Worm (Caenorhabditis elegans) whole organism, early embryonic: ENCODE data around the gene ZK697.8.

ENCODE experiments used
- B0310.2 ChIP-seq: sonication (generic microtip); optimal IDR thresholded peaks from 2 replicates; lab custom pipeline; 2016; ENCODE audit warnings: mild to moderate bottlenecking, missing genetic modification characterization, missing compliant biosample characterization
- F13C5.2 ChIP-seq: sonication (generic microtip); optimal IDR thresholded peaks from 2 replicates; lab custom pipeline; 2017; ENCODE audit warnings: mild to moderate bottlenecking, missing genetic modification characterization, inconsistent platforms, missing compliant biosample characterization
- aly-1 ChIP-seq: sonication (generic microtip); optimal IDR thresholded peaks from 2 replicates; lab custom pipeline; 2016; ENCODE audit warnings: missing genetic modification characterization, missing compliant biosample characterization
- ama-1 ChIP-seq: fragments of 150-350 bp; optimal IDR thresholded peaks from 2 replicates; lab custom pipeline; 2014
- ceh-36 ChIP-seq: sonication (generic microtip); optimal IDR thresholded peaks from 2 replicates; lab custom pipeline; 2016; ENCODE audit warnings: missing genetic modification characterization, inconsistent platforms, missing compliant biosample characterization
- hnd-1 ChIP-seq: sonication (generic microtip); optimal IDR thresholded peaks from 2 replicates; lab custom pipeline; 2016; ENCODE audit warnings: missing genetic modification characterization, missing compliant biosample characterization
- scrt-1 ChIP-seq: fragments of 200-800 bp; sonication (Bioruptor generic); IDR thresholded peaks from 2 replicates; pipeline ENCODE4 v1.3.6; 2022; ENCODE audit warnings: missing genetic modification characterization, missing compliant biosample characterization
- sea-1 ChIP-seq: fragments of 200-800 bp; sonication (Bioruptor generic); conservative IDR thresholded peaks from 2 replicates; pipeline ENCODE4 v1.3.6; 2022; ENCODE audit warnings: missing genetic modification characterization, missing compliant biosample characterization
- tra-4 ChIP-seq: sonication (generic microtip); optimal IDR thresholded peaks from 2 replicates; lab custom pipeline; 2017; ENCODE audit warnings: missing genetic modification characterization, missing compliant biosample characterization

DNA sequence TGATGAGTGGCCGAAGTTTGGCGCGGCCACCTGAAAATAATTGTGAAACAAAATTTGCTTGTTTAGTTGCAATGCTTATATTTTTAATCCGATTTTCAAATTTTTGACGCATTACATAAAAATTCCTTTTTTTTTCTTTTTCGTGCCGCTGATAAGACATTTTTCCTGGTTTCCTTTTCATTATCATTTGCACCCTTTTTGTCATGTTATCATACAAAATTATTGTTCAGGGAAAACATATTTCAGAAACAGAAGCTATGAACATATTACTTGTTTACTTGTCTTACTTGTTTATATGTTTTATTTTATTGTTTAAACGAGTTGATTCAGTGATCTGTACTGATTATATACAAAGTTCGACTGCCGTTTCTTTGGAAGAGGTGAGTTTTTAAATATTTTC, 11.7 kb upstream of the ZK697.8 start, which contains the start of gene clec-205:
- TF ChIP-seq ama-1 (no peak), B0310.2 (no peak), scrt-1 (GFP tag; lab: Robert Waterston, UW) (no peak), hnd-1 (no peak), aly-1 (tag; lab: Kevin White, UChicago) (no peak), ceh-36 (tag; lab: Kevin White, UChicago) (no peak), F13C5.2 (tag; lab: Kevin White, UChicago) (no peak), tra-4 (tag; lab: Kevin White, UChicago) (no peak), sea-1 (GFP tag; lab: Robert Waterston, UW) (no peak)
